Worm (Caenorhabditis elegans): Measurements from ENCODE around the gene sru-21.

DNA sequence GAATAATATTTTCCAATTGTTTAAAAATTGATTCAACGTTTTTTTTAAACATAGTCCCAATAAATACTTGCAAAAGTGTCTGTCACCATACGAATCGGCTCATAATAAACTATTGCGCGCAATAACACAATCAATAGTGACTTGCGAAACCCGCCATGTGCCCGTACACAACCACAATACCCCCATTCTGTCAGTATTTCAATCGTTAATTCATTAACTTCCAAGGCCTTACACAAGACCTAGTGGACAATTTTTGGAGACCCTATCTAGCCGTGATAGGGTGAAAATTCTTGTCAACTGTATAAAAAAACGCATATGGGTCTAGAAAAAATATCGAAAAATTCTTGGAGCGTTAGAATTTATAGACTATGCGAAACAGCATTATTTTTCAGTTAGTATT, 25.9 kb upstream of the sru-21 start:
- TF ChIP-seq ztf-4 (tag; optimal IDR thresholded peaks at IDR 0.05), result no peak
- TF ChIP-seq egl-27 (tag; optimal IDR thresholded peaks at IDR 0.05), result no peak
- TF ChIP-seq hmg-11 (tag; optimal IDR thresholded peaks at IDR 0.05), result no peak
